Fruit fly (Drosophila melanogaster): ENCODE measurements around the gene CG4829.

dm6 chrX:16809093-16809492 lies 2.4 kb upstream of the CG4829 start:
- no peak for TF ChIP-seq CG9437 (GFP tag; optimal IDR thresholded peaks at IDR 0.05)
- TF ChIP-seq Poxn (GFP tag; IDR thresholded peaks at IDR 0.05) = no peak

Measured in whole organism, embryonic.